Worm (Caenorhabditis elegans) whole organism, mixed stage, embryonic: ENCODE measurements around the gene C03A3.9.

Source experiments
- ceh-39 ChIP-seq: fragments of 150-350 bp; optimal IDR thresholded peaks from 2 replicates; lab custom pipeline; 2014; ENCODE audit warnings: missing biosample characterization, missing genetic modification characterization
- ceh-83 ChIP-seq: fragments of 200-800 bp; sonication (Bioruptor generic); optimal IDR thresholded peaks from 2 replicates; lab custom pipeline; 2018; ENCODE audit warnings: mild to moderate bottlenecking, missing genetic modification characterization, missing compliant biosample characterization
- lin-32 ChIP-seq: fragments of 200-800 bp; sonication (Bioruptor generic); optimal IDR thresholded peaks from 2 replicates; lab custom pipeline; 2018; ENCODE audit warnings: mild to moderate bottlenecking, missing genetic modification characterization, missing compliant biosample characterization
- mep-1 ChIP-seq: fragments of 150-350 bp; optimal IDR thresholded peaks from 2 replicates; lab custom pipeline; 2017; ENCODE audit warnings: missing biosample characterization, missing genetic modification reagents, missing genetic modification characterization, inconsistent platforms
- nhr-237 ChIP-seq: fragments of 150-350 bp; optimal IDR thresholded peaks from 2 replicates; lab custom pipeline; 2014; ENCODE audit warnings: missing biosample characterization, missing genetic modification characterization
- pha-4 ChIP-seq: fragments of 150-350 bp; optimal IDR thresholded peaks from 2 replicates; lab custom pipeline; 2018; ENCODE audit warnings: missing biosample characterization, missing genetic modification reagents, missing genetic modification characterization
- unc-62 ChIP-seq: fragments of 150-350 bp; optimal IDR thresholded peaks from 2 replicates; lab custom pipeline; 2014; ENCODE audit warnings: missing biosample characterization, missing genetic modification reagents, missing genetic modification characterization
- ztf-11 ChIP-seq: fragments of 150-350 bp; optimal IDR thresholded peaks from 2 replicates; lab custom pipeline; 2014; ENCODE audit warnings: missing biosample characterization, missing genetic modification characterization

DNA sequence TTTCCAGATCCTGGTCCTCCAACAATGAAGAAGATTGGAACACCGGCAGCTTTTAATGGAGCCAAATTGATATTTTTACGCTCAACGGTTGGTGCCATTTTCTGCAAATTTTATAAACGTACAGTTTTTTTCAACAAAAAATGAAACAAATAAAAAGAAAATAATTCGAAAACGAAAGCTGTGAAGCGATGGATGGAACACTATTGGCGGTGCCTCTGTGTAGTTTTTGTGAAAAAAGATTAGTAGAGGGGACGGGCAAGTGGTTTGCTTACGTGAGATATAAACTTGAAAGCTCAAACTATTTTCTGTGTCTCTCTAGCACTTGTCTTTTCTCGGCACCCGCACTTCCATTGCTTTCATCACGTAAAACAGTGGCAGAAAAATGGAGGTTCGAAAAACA, 20.8 kb downstream of the C03A3.9 start, which contains the start of gene F38B2.4:
- TF ChIP-seq ceh-39 (tag; lab: Kevin White, UChicago) (no peak), nhr-237 (tag; lab: Kevin White, UChicago) (no peak), pha-4 (tag; lab: Kevin White, UChicago) (no peak), unc-62 (GFP tag; lab: Kevin White, UChicago) (no peak), ceh-83 (no peak), mep-1 (tag; lab: Kevin White, UChicago) (no peak), lin-32 (GFP tag; lab: Kevin White, UChicago) (no peak), ztf-11 (no peak)
